Fruit fly (Drosophila melanogaster): ENCODE data around the gene Srrm1.

Srrm1 gene

DNA sequence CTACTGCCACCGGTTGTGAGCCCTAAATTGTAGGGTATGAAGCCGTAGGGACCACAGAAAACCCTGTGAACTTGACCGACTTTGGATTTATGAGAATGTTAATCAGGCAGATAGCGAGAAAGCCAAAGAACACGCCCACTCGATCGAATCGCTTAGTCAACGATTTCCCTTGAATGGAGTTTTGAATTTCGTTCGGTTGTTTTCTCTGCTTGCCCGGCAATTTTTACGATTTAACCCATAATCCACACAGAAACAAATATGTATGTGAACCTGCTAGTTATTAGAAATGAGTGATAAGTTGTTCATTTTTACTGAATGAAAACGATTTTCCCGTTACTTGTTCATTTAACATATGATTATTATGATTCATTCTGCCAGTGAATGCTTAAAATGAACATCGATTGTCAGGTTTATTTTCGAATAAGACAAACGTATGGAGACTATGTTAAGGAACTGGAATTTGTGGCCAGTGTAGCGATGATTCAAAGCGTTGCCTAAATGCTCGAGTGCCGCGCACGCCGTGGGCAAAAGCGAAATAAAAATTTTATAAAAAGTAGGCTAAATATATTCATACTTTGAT lies 6.5 kb upstream of the Srrm1 start (continued):
- TF ChIP-seq dmrt11E (tag; optimal IDR thresholded peaks at IDR 0.05) (no peak), CG7839 (tag; optimal IDR thresholded peaks at IDR 0.05) (peak; percentile 49), prd (optimal IDR thresholded peaks at IDR 0.05) (no peak), prd (GFP tag; IDR thresholded peaks at IDR 0.05) (peak; percentile 39; the same call in 1 of the 3 replicates), Oli (tag; optimal IDR thresholded peaks at IDR 0.05) (peak; percentile 47), zen (tag; optimal IDR thresholded peaks at IDR 0.05) (no peak), Gsc (GFP tag; IDR thresholded peaks at IDR 0.05) (no peak), Rfx (GFP tag; IDR thresholded peaks at IDR 0.05) (peak; percentile 22; the same call in 1 of the 2 replicates), grau (tag; optimal IDR thresholded peaks at IDR 0.05) (peak; percentile 39), jing (GFP tag; optimal IDR thresholded peaks at IDR 0.05) (peak; percentile 2), cas (GFP tag; IDR thresholded peaks at IDR 0.05) (no peak), CG11504 (tag; optimal IDR thresholded peaks at IDR 0.05) (peak; percentile 61), HHEX (GFP tag; optimal IDR thresholded peaks at IDR 0.05) (peak; percentile 27), dpn (GFP tag; optimal IDR thresholded peaks at IDR 0.05) (peak in 1 of 2 experiments; percentile 2), CG8089 (GFP tag; optimal IDR thresholded peaks at IDR 0.05) (no peak), ind (GFP tag; optimal IDR thresholded peaks at IDR 0.05) (peak; percentile 0), dmrt99B (tag; optimal IDR thresholded peaks at IDR 0.05) (peak; percentile 57), sd (tag; optimal IDR thresholded peaks at IDR 0.05) (peak; percentile 20), CG7556 (GFP tag; optimal IDR thresholded peaks at IDR 0.05) (peak; percentile 16), CG17361 (GFP tag; IDR thresholded peaks at IDR 0.05) (0 out of 3 replicates have a peak, but pooled peaks have one; percentile 35), fd96Cb (tag; optimal IDR thresholded peaks at IDR 0.05) (peak; percentile 6), so (GFP tag; IDR thresholded peaks at IDR 0.05) (0 out of 3 replicates have a peak, but pooled peaks have one; percentile 17), ato (GFP tag; IDR thresholded peaks at IDR 0.05; ENCODE audit: partially characterized antibody) (no peak), CG1603 (tag; optimal IDR thresholded peaks at IDR 0.05) (peak; percentile 37), dysf (GFP tag; IDR thresholded peaks at IDR 0.05) (peak; percentile 58; the same call in 1 of the 3 replicates), sob (GFP tag; IDR thresholded peaks at IDR 0.05) (peak; percentile 18; the same call in 1 of the 2 replicates)

dm6 chr3L:13031326-13031725 lies 5.3 kb upstream of the Srrm1 start:
- peak; percentile 84 for TF ChIP-seq stwl (tag; optimal IDR thresholded peaks at IDR 0.05)
- TF ChIP-seq sqz (GFP tag; optimal IDR thresholded peaks at IDR 0.05) = peak; percentile 16
- no peak for TF ChIP-seq CG9932 (GFP tag; IDR thresholded peaks at IDR 0.05)
- TF ChIP-seq CG2116 (GFP tag; optimal IDR thresholded peaks at IDR 0.05) = peak; percentile 79

DNA sequence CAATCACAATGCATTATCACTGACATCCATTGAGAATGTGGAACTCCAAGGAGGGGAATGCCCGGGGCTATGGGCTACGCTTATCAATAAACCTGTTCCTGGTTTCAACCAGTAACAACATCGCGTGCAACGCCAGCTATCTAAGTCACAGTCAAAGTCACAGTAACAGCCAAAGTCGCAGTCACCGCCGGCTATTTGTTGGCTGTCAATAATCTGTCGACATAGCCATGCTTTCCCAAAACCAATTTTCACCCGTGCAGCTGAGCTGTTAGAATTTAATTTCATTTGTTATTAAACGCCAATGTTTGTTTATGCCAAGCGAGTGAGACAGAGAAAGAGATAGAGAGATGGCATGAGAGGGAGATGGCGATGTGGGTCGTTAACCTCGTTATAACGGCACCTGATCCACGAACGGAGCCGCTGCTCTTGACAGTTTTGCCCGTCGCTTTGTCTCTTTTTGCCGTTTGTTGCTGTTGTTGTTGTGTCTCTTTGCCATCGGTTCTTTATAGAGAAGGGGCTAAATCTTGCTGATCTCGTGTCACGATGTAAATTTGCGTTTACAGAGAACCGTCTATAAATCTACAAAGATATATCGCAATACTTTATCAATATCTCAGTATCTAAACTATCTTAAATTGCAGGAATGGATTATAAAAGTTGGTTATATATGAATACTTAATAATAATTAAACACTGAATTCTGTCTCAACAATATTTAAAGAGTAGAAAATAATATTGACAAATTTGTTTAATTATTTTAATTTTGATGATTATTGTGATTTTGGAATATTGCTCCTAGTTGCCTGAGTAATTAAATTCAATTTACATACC lies 4.3 kb upstream of the Srrm1 start:
- peak; percentile 72 for TF ChIP-seq Dll (GFP tag; IDR thresholded peaks at IDR 0.05; ENCODE audit: partially characterized antibody)
- TF ChIP-seq NFAT (GFP tag; IDR thresholded peaks at IDR 0.05) = peak; percentile 31; the same call in 1 of the 2 replicates
- no peak for TF ChIP-seq nau (GFP tag; optimal IDR thresholded peaks at IDR 0.05)
- peak; percentile 3 for TF ChIP-seq bcd (GFP tag; optimal IDR thresholded peaks at IDR 0.05)
- no peak for TF ChIP-seq CG12942 (GFP tag; optimal IDR thresholded peaks at IDR 0.05)
- peak in 1 of 2 experiments; percentile 16 for TF ChIP-seq bsh (GFP tag; optimal IDR thresholded peaks at IDR 0.05)
- TF ChIP-seq fd64A (GFP tag; optimal IDR thresholded peaks at IDR 0.05) = peak; percentile 67
- no peak for TF ChIP-seq CG17359 (tag; optimal IDR thresholded peaks at IDR 0.05)
- no peak for TF ChIP-seq Ets97D (GFP tag; optimal IDR thresholded peaks at IDR 0.05)
- peak; percentile 36 for TF ChIP-seq wek (GFP tag; optimal IDR thresholded peaks at IDR 0.05)
- TF ChIP-seq sqz (GFP tag; optimal IDR thresholded peaks at IDR 0.05) = peak; percentile 16
- peak; percentile 57 for TF ChIP-seq Med (GFP tag)
- peak; percentile 41; the same call in 1 of the 2 replicates for TF ChIP-seq CG13287 (GFP tag; IDR thresholded peaks at IDR 0.05; ENCODE audit: partially characterized antibody)
- TF ChIP-seq abd-A (tag; optimal IDR thresholded peaks at IDR 0.05) = peak; percentile 80
- TF ChIP-seq row (GFP tag; IDR thresholded peaks at IDR 0.05) = peak; percentile 54
- TF ChIP-seq NfI (GFP tag; optimal IDR thresholded peaks at IDR 0.05) = no peak
- TF ChIP-seq knrl (GFP tag; IDR thresholded peaks at IDR 0.05; ENCODE audit: partially characterized antibody) = peak; percentile 29; the same call in 1 of the 3 replicates
